Worm (Caenorhabditis elegans) whole organism, late embryonic: ENCODE measurements around the gene srbc-10.

Experiments used
- K02D7.2 ChIP-seq: sonication (generic microtip); optimal IDR thresholded peaks from 2 replicates; lab custom pipeline; 2017; ENCODE audit warnings: mild to moderate bottlenecking, missing genetic modification characterization, missing compliant biosample characterization
- ets-4 ChIP-seq: sonication (generic microtip); optimal IDR thresholded peaks from 2 replicates; lab custom pipeline; 2016; ENCODE audit warnings: missing genetic modification characterization, missing compliant biosample characterization
- eyg-1 ChIP-seq: sonication (generic microtip); optimal IDR thresholded peaks from 2 replicates; lab custom pipeline; 2016; ENCODE audit warnings: missing genotype, missing genetic modification characterization, missing compliant biosample characterization
- mec-3 ChIP-seq: sonication (generic microtip); optimal IDR thresholded peaks from 2 replicates; lab custom pipeline; 2016; ENCODE audit warnings: borderline replicate concordance, missing genetic modification characterization, missing compliant biosample characterization
- nfya-1 ChIP-seq: sonication (generic microtip); optimal IDR thresholded peaks from 2 replicates; lab custom pipeline; 2017; ENCODE audit warnings: missing genetic modification characterization, mild to moderate bottlenecking, missing compliant biosample characterization, antibody characterized with exemption, moderate library complexity
- ref-2 ChIP-seq: sonication (generic microtip); optimal IDR thresholded peaks from 2 replicates; lab custom pipeline; 2016; ENCODE audit warnings: missing genetic modification characterization, missing compliant biosample characterization

DNA sequence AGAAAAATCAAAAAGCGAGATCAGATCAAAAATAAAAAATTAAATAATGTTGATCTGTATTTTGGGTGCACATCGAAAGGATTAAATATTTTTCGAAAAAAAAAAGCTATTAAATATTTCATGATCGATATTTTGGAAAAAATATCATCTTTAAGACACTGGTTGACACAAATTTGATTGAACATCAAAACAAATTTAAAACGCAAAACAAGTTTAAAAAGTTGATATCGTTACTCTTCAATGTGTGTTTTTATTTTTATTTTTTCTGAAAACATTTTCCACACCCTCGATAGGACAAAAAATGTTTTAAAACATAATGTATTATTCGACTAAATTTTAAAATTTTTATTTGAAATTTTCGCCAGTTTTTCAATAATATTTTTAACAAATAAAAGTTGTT is 45.2 kb upstream of the srbc-10 start, which contains the start of gene C54F6.12:
- TF ChIP-seq ref-2 (no peak), K02D7.2 (no peak), eyg-1 (tag; lab: Kevin White, UChicago) (no peak), mec-3 (tag; lab: Kevin White, UChicago) (no peak), ets-4 (tag; lab: Kevin White, UChicago) (no peak), nfya-1 (tag; lab: Kevin White, UChicago) (no peak)
